Worm (Caenorhabditis elegans): ENCODE results near the gene nas-12.

DNA sequence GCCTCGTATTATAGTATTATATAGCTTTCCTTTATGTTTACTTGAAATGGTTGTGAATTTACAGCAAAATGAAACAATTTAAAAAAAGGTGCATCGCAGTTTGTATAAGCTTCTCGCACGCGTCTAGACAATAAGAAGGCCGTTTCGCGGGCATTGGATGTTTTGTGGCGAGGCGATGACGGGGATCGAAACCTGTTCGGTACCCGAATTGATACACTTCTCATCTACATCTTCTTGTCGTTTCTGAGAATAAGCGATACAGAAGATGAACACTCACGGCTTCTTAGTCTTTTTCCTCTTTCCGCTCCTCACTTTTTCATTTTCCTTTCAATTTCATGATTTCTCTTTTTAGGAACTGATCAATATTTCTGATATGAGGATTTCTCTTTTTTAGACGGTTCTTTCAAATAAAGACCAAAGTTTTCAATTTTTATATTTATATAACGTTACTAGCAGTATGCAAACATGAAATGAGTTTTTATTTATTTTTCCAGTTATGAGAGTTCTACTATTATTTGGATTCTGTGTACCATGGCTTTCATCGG, 21.9 kb downstream of the nas-12 start, which contains the start of gene F01G10.10:
- peak; percentile 45 for TF ChIP-seq nhr-25 (tag; optimal IDR thresholded peaks at IDR 0.05)
- TF ChIP-seq lin-39 (tag; optimal IDR thresholded peaks at IDR 0.05), result no peak
- no peak for TF ChIP-seq unc-39 (tag; optimal IDR thresholded peaks at IDR 0.05)
- no peak for TF ChIP-seq nhr-11 (tag; optimal IDR thresholded peaks at IDR 0.05)
- no peak for TF ChIP-seq Y55F3AM.14 (GFP tag; optimal IDR thresholded peaks at IDR 0.05)
- TF ChIP-seq elt-3 (tag; optimal IDR thresholded peaks at IDR 0.05), result no peak
- no peak for TF ChIP-seq sem-4 (tag; optimal IDR thresholded peaks at IDR 0.05)
- no peak for TF ChIP-seq lin-11 (tag; optimal IDR thresholded peaks at IDR 0.05)
- TF ChIP-seq elt-1 (tag; optimal IDR thresholded peaks at IDR 0.05), result no peak

Data from whole organism, L2 larva.